Worm (Caenorhabditis elegans) whole organism, early embryonic: ENCODE results near the gene mfsd-13.2.

Experiments
- B0310.2 ChIP-seq: sonication (generic microtip); optimal IDR thresholded peaks from 2 replicates; lab custom pipeline; 2016; ENCODE audit warnings: mild to moderate bottlenecking, missing genetic modification characterization, missing compliant biosample characterization
- F13C5.2 ChIP-seq: sonication (generic microtip); optimal IDR thresholded peaks from 2 replicates; lab custom pipeline; 2017; ENCODE audit warnings: mild to moderate bottlenecking, missing genetic modification characterization, inconsistent platforms, missing compliant biosample characterization
- aly-1 ChIP-seq: sonication (generic microtip); optimal IDR thresholded peaks from 2 replicates; lab custom pipeline; 2016; ENCODE audit warnings: missing genetic modification characterization, missing compliant biosample characterization
- ama-1 ChIP-seq: fragments of 150-350 bp; optimal IDR thresholded peaks from 2 replicates; lab custom pipeline; 2014
- ceh-13 ChIP-seq: fragments of 200-800 bp; sonication (Bioruptor generic); optimal IDR thresholded peaks from 2 replicates; lab custom pipeline; 2018; ENCODE audit warnings: mild to moderate bottlenecking, missing genetic modification characterization, missing compliant biosample characterization
- ceh-36 ChIP-seq: sonication (generic microtip); optimal IDR thresholded peaks from 2 replicates; lab custom pipeline; 2016; ENCODE audit warnings: missing genetic modification characterization, inconsistent platforms, missing compliant biosample characterization
- ets-7 ChIP-seq: sonication (generic microtip); optimal IDR thresholded peaks from 2 replicates; lab custom pipeline; 2016; ENCODE audit warnings: missing genotype, missing genetic modification characterization, missing compliant biosample characterization
- flt-1 ChIP-seq: fragments of 200-800 bp; sonication (Bioruptor generic); IDR thresholded peaks from 2 replicates; pipeline ENCODE4 v1.3.6; 2022; ENCODE audit warnings: missing genetic modification characterization, missing compliant biosample characterization
- hmbx-1 ChIP-seq: sonication (generic microtip); optimal IDR thresholded peaks from 2 replicates; lab custom pipeline; 2016; ENCODE audit warnings: mild to moderate bottlenecking, missing genetic modification characterization, missing compliant biosample characterization
- hmg-4 ChIP-seq: fragments of 200-800 bp; sonication (Bioruptor generic); optimal IDR thresholded peaks from 2 replicates; lab custom pipeline; 2018; ENCODE audit warnings: mild to moderate bottlenecking, missing genetic modification characterization, missing compliant biosample characterization
- hnd-1 ChIP-seq: sonication (generic microtip); optimal IDR thresholded peaks from 2 replicates; lab custom pipeline; 2016; ENCODE audit warnings: missing genetic modification characterization, missing compliant biosample characterization
- pes-1 ChIP-seq: fragments of 200-800 bp; sonication (Bioruptor generic); IDR thresholded peaks from 2 replicates; pipeline ENCODE4 v1.3.6; 2022; ENCODE audit warnings: missing genetic modification reagents, missing genetic modification characterization, missing compliant biosample characterization
- scrt-1 ChIP-seq: fragments of 200-800 bp; sonication (Bioruptor generic); IDR thresholded peaks from 2 replicates; pipeline ENCODE4 v1.3.6; 2022; ENCODE audit warnings: missing genetic modification characterization, missing compliant biosample characterization
- sea-1 ChIP-seq: fragments of 200-800 bp; sonication (Bioruptor generic); conservative IDR thresholded peaks from 2 replicates; pipeline ENCODE4 v1.3.6; 2022; ENCODE audit warnings: missing genetic modification characterization, missing compliant biosample characterization
- tbx-11 ChIP-seq: fragments of 200-800 bp; sonication (Bioruptor generic); IDR thresholded peaks from 2 replicates; pipeline ENCODE4 v1.3.6; 2022; ENCODE audit warnings: missing genetic modification characterization, missing compliant biosample characterization
- tbx-37 ChIP-seq: fragments of 200-800 bp; sonication (Bioruptor generic); conservative IDR thresholded peaks from 2 replicates; pipeline ENCODE4 v1.3.6; 2022; ENCODE audit warnings: missing genetic modification reagents, missing genetic modification characterization, missing compliant biosample characterization
- tra-4 ChIP-seq: sonication (generic microtip); optimal IDR thresholded peaks from 2 replicates; lab custom pipeline; 2017; ENCODE audit warnings: missing genetic modification characterization, missing compliant biosample characterization

mfsd-13.2 gene

DNA sequence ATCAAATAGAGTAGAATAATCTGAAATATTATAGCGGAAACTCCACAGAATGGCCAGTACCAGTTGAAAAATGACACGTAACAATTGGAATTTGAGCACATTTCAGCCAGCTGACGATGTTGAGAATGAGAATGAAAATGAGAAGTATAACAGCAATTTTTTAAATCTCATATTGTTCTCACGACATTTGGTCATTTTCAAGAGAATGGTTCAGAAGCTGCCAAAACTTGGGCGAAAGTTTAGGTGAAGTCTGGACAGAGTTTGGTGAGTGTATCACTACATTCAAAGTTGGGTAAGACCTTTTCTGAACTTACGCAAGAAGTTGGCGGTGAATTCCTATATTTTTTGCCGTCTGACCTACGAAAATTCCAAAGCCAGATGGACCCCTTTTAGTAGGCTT lies 39.3 kb upstream of the mfsd-13.2 start, which contains the start of gene srd-58:
Gene srd-58, minus strand, starts transcription at position 101 of the 400 bp plus-strand sequence.
- TF ChIP-seq aly-1 (tag; lab: Kevin White, UChicago) (no peak), ceh-36 (no peak), flt-1 (GFP tag; lab: Robert Waterston, UW) (no peak), hnd-1 (tag; lab: Kevin White, UChicago) (no peak), ets-7 (tag; lab: Kevin White, UChicago) (no peak), pes-1 (GFP tag; lab: Robert Waterston, UW) (no peak), sea-1 (GFP tag; lab: Robert Waterston, UW) (no peak)

DNA sequence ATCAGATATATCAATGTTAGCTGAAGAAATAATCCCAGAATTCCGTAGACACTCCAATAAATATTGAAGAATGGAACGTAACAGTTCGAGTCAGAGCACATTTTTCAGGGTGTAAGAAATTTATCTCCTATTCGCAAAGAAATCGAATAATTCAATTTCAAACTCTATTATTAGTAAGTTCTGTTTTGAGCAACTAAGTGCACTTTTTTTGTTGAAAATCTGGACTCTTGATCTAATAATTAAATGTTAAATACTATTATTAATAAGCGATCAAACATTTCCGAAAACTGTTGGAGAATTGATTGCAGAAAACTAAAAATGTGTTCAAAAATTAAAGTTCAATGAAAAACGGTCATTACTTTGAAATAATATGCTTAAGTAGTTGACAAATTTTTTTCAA lies 37.5 kb upstream of the mfsd-13.2 start, which contains the start of gene srd-56:
Gene srd-56, minus strand, starts transcription at position 101 of the 400 bp plus-strand sequence.
- TF ChIP-seq tra-4 (tag; lab: Kevin White, UChicago) (no peak), F13C5.2 (no peak), ceh-13 (GFP tag; lab: Kevin White, UChicago) (no peak), tbx-37 (GFP tag; lab: Robert Waterston, UW) (no peak), ets-7 (tag; lab: Kevin White, UChicago) (no peak), pes-1 (GFP tag; lab: Robert Waterston, UW) (no peak), tbx-11 (GFP tag; lab: Robert Waterston, UW) (no peak), aly-1 (tag; lab: Kevin White, UChicago) (no peak), sea-1 (GFP tag; lab: Robert Waterston, UW) (no peak), scrt-1 (GFP tag; lab: Robert Waterston, UW) (no peak), hnd-1 (tag; lab: Kevin White, UChicago) (no peak), hmg-4 (GFP tag; lab: Kevin White, UChicago) (no peak), ama-1 (lab: Kevin White, UChicago) (no peak), ceh-36 (no peak), hmbx-1 (tag; lab: Kevin White, UChicago) (no peak), B0310.2 (no peak), flt-1 (GFP tag; lab: Robert Waterston, UW) (no peak)

DNA sequence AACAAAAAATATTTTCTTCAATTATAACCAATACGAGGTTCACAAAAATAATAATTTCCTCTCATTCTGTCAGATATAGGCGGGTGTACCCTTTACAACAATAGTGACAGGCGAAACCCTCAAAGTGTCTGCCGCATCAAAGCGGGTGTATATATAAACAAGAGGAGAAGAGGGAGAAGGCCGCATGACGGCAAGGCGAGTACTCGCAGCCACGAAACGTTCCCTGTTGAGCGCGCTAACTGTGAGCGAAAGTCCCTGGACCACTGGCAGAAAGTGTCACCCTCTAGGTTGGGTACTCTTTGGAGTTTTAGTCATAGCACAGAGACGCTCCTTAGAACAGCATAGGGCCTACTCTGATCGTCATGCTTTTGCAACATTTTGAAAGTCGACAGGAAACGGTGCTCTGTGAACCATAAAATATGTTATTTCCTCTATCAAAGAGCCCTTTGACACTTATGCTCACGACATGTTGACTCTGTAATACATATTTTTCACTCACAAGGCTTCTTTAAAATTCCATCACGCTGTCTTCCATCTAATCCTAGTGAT lies 34.5 kb upstream of the mfsd-13.2 start, which contains the start of gene pcrg-1:
Gene pcrg-1, plus strand, starts transcription at position 499 of the 549 bp plus-strand sequence.
- peak; percentile 89 for TF ChIP-seq aly-1 (tag; lab: Kevin White, UChicago)
- peak; percentile 92 for TF ChIP-seq tbx-37 (GFP tag; lab: Robert Waterston, UW)
- TF ChIP-seq pes-1 (GFP tag; lab: Robert Waterston, UW): peak; percentile 93
- peak; percentile 90 for TF ChIP-seq ceh-13 (GFP tag; lab: Kevin White, UChicago)
- TF ChIP-seq B0310.2: peak; percentile 85
- TF ChIP-seq ceh-36: peak; percentile 85
- TF ChIP-seq ama-1 (lab: Kevin White, UChicago): no peak
- peak; percentile 83 for TF ChIP-seq tra-4 (tag; lab: Kevin White, UChicago)
- TF ChIP-seq hnd-1 (tag; lab: Kevin White, UChicago): peak; percentile 75
- peak; percentile 89 for TF ChIP-seq flt-1 (GFP tag; lab: Robert Waterston, UW)
- TF ChIP-seq tbx-11 (GFP tag; lab: Robert Waterston, UW): peak; percentile 93
- peak; percentile 62 for TF ChIP-seq hmbx-1 (tag; lab: Kevin White, UChicago)
- peak; percentile 99 for TF ChIP-seq hmg-4 (GFP tag; lab: Kevin White, UChicago)
- TF ChIP-seq ets-7 (tag; lab: Kevin White, UChicago): peak; percentile 82
- peak; percentile 93 for TF ChIP-seq sea-1 (GFP tag; lab: Robert Waterston, UW)
- peak; percentile 90 for TF ChIP-seq scrt-1 (GFP tag; lab: Robert Waterston, UW)
- TF ChIP-seq F13C5.2: peak; percentile 94

DNA sequence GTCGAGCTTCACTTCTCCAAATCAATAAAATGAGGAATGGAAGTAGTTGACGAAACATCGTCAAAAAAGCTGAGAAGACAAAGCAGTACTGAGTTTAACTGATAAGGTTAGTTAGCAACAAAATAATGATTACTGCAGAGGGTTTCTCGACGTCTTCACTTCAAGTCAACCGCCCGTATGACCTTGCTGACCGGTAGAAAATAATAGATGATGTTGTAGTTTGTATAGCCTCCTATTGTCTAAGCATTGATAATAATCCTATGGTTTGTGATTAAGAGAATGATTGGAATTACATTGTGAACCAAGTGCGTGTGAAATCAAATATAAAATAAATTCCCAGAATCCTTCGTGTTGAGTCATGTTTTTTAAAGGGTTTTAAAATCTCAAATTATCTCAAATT lies 33.7 kb upstream of the mfsd-13.2 start, which contains the start of gene E04F6.6:
Gene E04F6.6, minus strand, starts transcription at position 258 of the 400 bp plus-strand sequence.
- TF ChIP-seq hnd-1 (tag; lab: Kevin White, UChicago) (no peak), sea-1 (GFP tag; lab: Robert Waterston, UW) (no peak), ceh-36 (no peak), scrt-1 (GFP tag; lab: Robert Waterston, UW) (no peak)

DNA sequence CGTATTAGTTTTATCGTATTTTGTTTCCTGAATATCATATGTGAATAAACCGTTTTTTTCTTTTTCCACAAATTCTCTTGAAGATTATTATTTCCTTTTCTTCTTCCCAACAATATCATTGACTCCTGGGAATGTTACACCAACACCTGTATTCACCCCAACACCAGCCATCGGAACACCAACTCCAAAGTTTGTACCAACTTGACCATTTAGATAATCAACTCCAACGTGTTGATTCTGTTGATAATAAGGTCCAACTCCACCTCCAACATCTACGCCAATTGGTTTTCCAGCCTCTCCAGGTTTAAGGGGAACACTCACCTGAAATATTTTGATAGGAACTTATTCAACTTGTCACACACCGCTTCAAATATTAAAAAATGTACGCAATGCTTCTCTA lies 31.8 kb upstream of the mfsd-13.2 start:
- TF ChIP-seq pes-1 (GFP tag; lab: Robert Waterston, UW) (no peak), aly-1 (tag; lab: Kevin White, UChicago) (no peak), ets-7 (tag; lab: Kevin White, UChicago) (no peak), tbx-37 (GFP tag; lab: Robert Waterston, UW) (no peak), ceh-36 (no peak), B0310.2 (no peak), tra-4 (tag; lab: Kevin White, UChicago) (no peak), hnd-1 (tag; lab: Kevin White, UChicago) (no peak), tbx-11 (GFP tag; lab: Robert Waterston, UW) (no peak), sea-1 (GFP tag; lab: Robert Waterston, UW) (no peak), hmbx-1 (tag; lab: Kevin White, UChicago) (no peak), F13C5.2 (no peak), flt-1 (GFP tag; lab: Robert Waterston, UW) (no peak), hmg-4 (GFP tag; lab: Kevin White, UChicago) (no peak), scrt-1 (GFP tag; lab: Robert Waterston, UW) (no peak), ceh-13 (GFP tag; lab: Kevin White, UChicago) (no peak), ama-1 (lab: Kevin White, UChicago) (no peak)

DNA sequence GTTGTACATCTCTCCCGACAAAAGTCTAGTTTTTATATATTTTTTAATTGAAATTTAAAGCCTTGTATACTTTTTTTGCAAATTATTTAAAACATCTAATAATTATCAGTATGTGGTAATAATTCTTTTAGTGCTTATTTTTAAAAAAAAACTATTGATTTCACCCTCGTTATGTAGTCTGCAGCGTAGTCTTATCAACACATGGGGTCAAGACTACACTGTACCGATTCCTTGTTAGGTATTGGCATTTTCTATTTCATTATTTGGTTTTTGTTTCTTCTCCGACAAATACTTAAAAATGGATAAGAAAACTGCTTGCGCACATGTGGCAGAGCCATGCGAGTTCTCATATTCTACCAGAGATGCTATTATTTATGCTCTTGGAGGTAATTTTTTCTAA lies 30.4 kb upstream of the mfsd-13.2 start, which contains the start of gene maoc-1:
Gene maoc-1, plus strand, starts transcription at position 237 of the 400 bp plus-strand sequence.
- TF ChIP-seq B0310.2: no peak
- no peak for TF ChIP-seq ceh-13 (GFP tag; lab: Kevin White, UChicago)
- TF ChIP-seq hmbx-1 (tag; lab: Kevin White, UChicago): no peak
- TF ChIP-seq tra-4 (tag; lab: Kevin White, UChicago): no peak
- TF ChIP-seq ets-7 (tag; lab: Kevin White, UChicago): no peak
- TF ChIP-seq ama-1 (lab: Kevin White, UChicago): no peak
- TF ChIP-seq tbx-11 (GFP tag; lab: Robert Waterston, UW): no peak

DNA sequence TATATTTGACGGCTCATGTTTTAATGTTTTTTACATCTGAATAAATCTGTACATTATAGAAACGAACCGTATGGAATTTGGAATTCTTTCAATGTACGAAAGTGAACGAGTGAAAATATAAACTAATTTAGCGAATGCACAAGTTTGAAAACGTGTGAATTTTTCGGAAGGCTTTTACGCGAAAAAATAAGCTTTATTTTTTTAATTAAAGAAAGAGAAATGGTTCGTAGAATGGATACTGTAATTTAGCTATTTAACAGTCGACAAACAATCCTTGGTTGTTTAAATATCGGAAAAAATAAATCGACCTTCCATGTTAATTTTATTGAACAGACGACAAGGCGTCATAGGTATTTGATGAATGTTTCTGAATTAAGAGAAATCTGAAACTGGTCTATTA lies 29.9 kb upstream of the mfsd-13.2 start, which contains the start of gene acdh-12:
Gene acdh-12, minus strand, starts transcription at position 101 of the 400 bp plus-strand sequence.
- TF ChIP-seq ets-7 (tag; lab: Kevin White, UChicago) (no peak), tbx-37 (GFP tag; lab: Robert Waterston, UW) (no peak), hnd-1 (tag; lab: Kevin White, UChicago) (no peak), F13C5.2 (no peak), sea-1 (GFP tag; lab: Robert Waterston, UW) (no peak), tra-4 (tag; lab: Kevin White, UChicago) (no peak), tbx-11 (GFP tag; lab: Robert Waterston, UW) (no peak), flt-1 (GFP tag; lab: Robert Waterston, UW) (no peak), ceh-13 (GFP tag; lab: Kevin White, UChicago) (no peak), B0310.2 (no peak), hmbx-1 (tag; lab: Kevin White, UChicago) (no peak), scrt-1 (GFP tag; lab: Robert Waterston, UW) (no peak), ceh-36 (no peak)
